Fruit fly (Drosophila melanogaster) whole organism, embryonic: ENCODE data around the gene Vta1.
A peak's percentile ranks its signal among the peaks of the same experiment; 100 is the strongest.

ENCODE experiments used
- B-H2 ChIP-seq: fragments of 200-800 bp; sonication (Bioruptor generic); optimal IDR thresholded peaks from 2 replicates; lab custom pipeline; 2018; ENCODE audit warnings: missing biosample characterization, mild to moderate bottlenecking, missing genetic modification characterization
- CG11696 ChIP-seq: fragments of 200-800 bp; sonication (Bioruptor generic); IDR thresholded peaks from 2 replicates; pipeline ENCODE4 v1.3.6; 2022; ENCODE audit warnings: missing biosample characterization, missing genetic modification characterization
- CG11723 ChIP-seq: fragments of 200-800 bp; sonication (Bioruptor generic); optimal IDR thresholded peaks from 2 replicates; lab custom pipeline; 2017; ENCODE audit warnings: missing biosample characterization, mild to moderate bottlenecking, missing genetic modification characterization
- CG12155 ChIP-seq: fragments of 200-800 bp; sonication (Bioruptor generic); optimal IDR thresholded peaks from 3 replicates; lab custom pipeline; 2016; ENCODE audit warnings: missing biosample characterization, missing genetic modification characterization
- CG1233 ChIP-seq: fragments of 200-800 bp; sonication (Bioruptor generic); optimal IDR thresholded peaks from 4 replicates; lab custom pipeline; 2018; ENCODE audit warnings: missing biosample characterization, mild to moderate bottlenecking, missing genetic modification characterization
- CG12391 ChIP-seq: fragments of 200-800 bp; sonication (Bioruptor generic); optimal IDR thresholded peaks from 3 replicates; lab custom pipeline; 2018; ENCODE audit warnings: missing biosample characterization, mild to moderate bottlenecking, missing genetic modification characterization, moderate library complexity
- CG12769 ChIP-seq: fragments of 200-800 bp; sonication (Bioruptor generic); optimal IDR thresholded peaks from 2 replicates; lab custom pipeline; 2019; ENCODE audit warnings: missing biosample characterization, mild to moderate bottlenecking, missing genetic modification characterization, moderate library complexity
- CG15601 ChIP-seq: fragments of 200-800 bp; sonication (Bioruptor generic); optimal IDR thresholded peaks from 3 replicates; lab custom pipeline; 2019; ENCODE audit warnings: missing biosample characterization, mild to moderate bottlenecking, missing genetic modification characterization, moderate library complexity
- CG15696 ChIP-seq: fragments of 200-800 bp; sonication (Bioruptor generic); optimal IDR thresholded peaks from 2 replicates; lab custom pipeline; 2019; ENCODE audit warnings: missing biosample characterization, mild to moderate bottlenecking, missing genetic modification characterization, moderate library complexity
- CG17186 ChIP-seq: fragments of 200-800 bp; sonication (Bioruptor generic); optimal IDR thresholded peaks from 3 replicates; lab custom pipeline; 2017; ENCODE audit warnings: missing biosample characterization, missing genetic modification reagents, missing genetic modification characterization
- CG17361 ChIP-seq: fragments of 200-800 bp; sonication (Bioruptor generic); IDR thresholded peaks from 3 replicates; pipeline ENCODE4 v1.3.6; 2022; ENCODE audit warnings: missing biosample characterization, missing genetic modification characterization
- CG17802 ChIP-seq: fragments of 200-800 bp; sonication (Bioruptor generic); optimal IDR thresholded peaks from 2 replicates; lab custom pipeline; 2018; ENCODE audit warnings: missing biosample characterization, mild to moderate bottlenecking, missing genetic modification characterization, moderate library complexity
- CG2678 ChIP-seq: fragments of 200-800 bp; sonication (Bioruptor generic); optimal IDR thresholded peaks from 3 replicates; lab custom pipeline; 2019; ENCODE audit warnings: missing biosample characterization, mild to moderate bottlenecking, missing genetic modification characterization, moderate library complexity
- CG2712 ChIP-seq: fragments of 200-800 bp; optimal IDR thresholded peaks from 3 replicates; lab custom pipeline; 2019; ENCODE audit warnings: missing biosample characterization, mild to moderate bottlenecking, missing genetic modification characterization, moderate library complexity
- CG30403 ChIP-seq: fragments of 200-800 bp; sonication (Bioruptor generic); optimal IDR thresholded peaks from 3 replicates; lab custom pipeline; 2016; ENCODE audit warnings: missing biosample characterization, missing genetic modification characterization
- CG3407 ChIP-seq: fragments of 200-800 bp; sonication (Bioruptor generic); optimal IDR thresholded peaks from 2 replicates; lab custom pipeline; 2018; ENCODE audit warnings: missing biosample characterization, mild to moderate bottlenecking, missing genetic modification characterization
- CG6254 ChIP-seq: fragments of 200-800 bp; sonication (Bioruptor generic); optimal IDR thresholded peaks from 3 replicates; lab custom pipeline; 2017; ENCODE audit warnings: mild to moderate bottlenecking, missing biosample characterization, missing genetic modification reagents, missing genetic modification characterization
- CG8765 ChIP-seq: fragments of 200-800 bp; sonication (Bioruptor generic); IDR thresholded peaks from 2 replicates; pipeline ENCODE4 v1.3.6; 2022; ENCODE audit warnings: missing biosample characterization, missing genetic modification characterization
- CG8944 ChIP-seq: fragments of 200-800 bp; sonication (Bioruptor generic); optimal IDR thresholded peaks from 3 replicates; lab custom pipeline; 2016; ENCODE audit warnings: missing biosample characterization, missing genetic modification characterization
- Camta ChIP-seq: fragments of 200-800 bp; sonication (Bioruptor generic); optimal IDR thresholded peaks from 2 replicates; lab custom pipeline; 2016; ENCODE audit warnings: missing biosample characterization, missing genetic modification characterization
- CrebB ChIP-seq: fragments of 200-800 bp; sonication (Bioruptor generic); optimal IDR thresholded peaks from 3 replicates; lab custom pipeline; 2018; ENCODE audit warnings: missing biosample characterization, mild to moderate bottlenecking, missing genetic modification characterization
- D19A ChIP-seq: fragments of 200-800 bp; optimal IDR thresholded peaks from 3 replicates; lab custom pipeline; 2019; ENCODE audit warnings: missing biosample characterization, mild to moderate bottlenecking, missing genetic modification characterization, moderate library complexity
- Dip3 ChIP-seq: fragments of 200-800 bp; sonication (Bioruptor generic); optimal IDR thresholded peaks from 3 replicates; lab custom pipeline; 2016; ENCODE audit warnings: missing biosample characterization, missing genetic modification characterization
- E2f1 ChIP-seq: fragments of 200-800 bp; sonication (Bioruptor generic); IDR thresholded peaks from 2 replicates; pipeline ENCODE4 v1.3.6; 2022; ENCODE audit warnings: missing biosample characterization, missing genetic modification characterization
- Fer3 ChIP-seq: fragments of 200-800 bp; sonication (Bioruptor generic); optimal IDR thresholded peaks from 2 replicates; lab custom pipeline; 2018; ENCODE audit warnings: missing biosample characterization, mild to moderate bottlenecking, missing genetic modification characterization, moderate library complexity
- Gug ChIP-seq: fragments of 200-800 bp; sonication (Bioruptor generic); IDR thresholded peaks from 4 replicates; pipeline ENCODE4 v1.3.6; 2022; ENCODE audit warnings: missing biosample characterization, missing genetic modification characterization
- HmgD ChIP-seq: fragments of 200-800 bp; sonication (Bioruptor generic); optimal IDR thresholded peaks from 3 replicates; lab custom pipeline; 2016; ENCODE audit warnings: missing biosample characterization, missing genetic modification characterization
- HmgZ ChIP-seq: fragments of 200-800 bp; sonication (Bioruptor generic); optimal IDR thresholded peaks from 2 replicates; lab custom pipeline; 2018; ENCODE audit warnings: missing biosample characterization, mild to moderate bottlenecking, missing genetic modification characterization
- NC2α ChIP-seq: fragments of 200-800 bp; sonication (Bioruptor generic); optimal IDR thresholded peaks from 2 replicates; lab custom pipeline; 2016; ENCODE audit warnings: missing biosample characterization, missing genetic modification characterization
- Taf1 ChIP-seq: fragments of 200-800 bp; sonication (Bioruptor generic); IDR thresholded peaks from 2 replicates; pipeline ENCODE4 v1.3.6; 2022; ENCODE audit warnings: missing biosample characterization, missing genetic modification characterization
- YL-1 ChIP-seq: fragments of 200-800 bp; sonication (Bioruptor generic); optimal IDR thresholded peaks from 3 replicates; lab custom pipeline; 2017; ENCODE audit warnings: missing biosample characterization, mild to moderate bottlenecking, missing genetic modification characterization
- amos ChIP-seq: fragments of 200-800 bp; sonication (Bioruptor generic); IDR thresholded peaks from 2 replicates; pipeline ENCODE4 v1.3.6; 2022; ENCODE audit warnings: missing biosample characterization, missing genetic modification characterization; ENCODE audit not compliant: partially characterized antibody
- ap ChIP-seq: fragments of 200-800 bp; sonication (Bioruptor generic); IDR thresholded peaks from 2 replicates; pipeline ENCODE4 v1.3.6; 2022; ENCODE audit warnings: missing biosample characterization, missing genetic modification characterization
- ara ChIP-seq: fragments of 200-800 bp; sonication (Bioruptor generic); IDR thresholded peaks from 2 replicates; pipeline ENCODE4 v1.3.6; 2022; ENCODE audit warnings: missing biosample characterization, missing genetic modification characterization
- ci ChIP-seq: fragments of 200-800 bp; sonication (Bioruptor generic); IDR thresholded peaks from 3 replicates; pipeline ENCODE4 v1.3.6; 2022; ENCODE audit warnings: missing biosample characterization, missing genetic modification characterization
- emc ChIP-seq: fragments of 200-800 bp; sonication (Bioruptor generic); optimal IDR thresholded peaks from 2 replicates; lab custom pipeline; 2016; ENCODE audit warnings: missing biosample characterization, missing genetic modification characterization
- ems ChIP-seq: fragments of 200-800 bp; sonication (Bioruptor generic); optimal IDR thresholded peaks from 3 replicates; lab custom pipeline; 2016; ENCODE audit warnings: missing biosample characterization, missing genetic modification characterization
- eve ChIP-seq, 2 experiments: fragments of >200 bp; optimal IDR thresholded peaks; 2 replicates each; lab custom pipeline; 2017; ENCODE audit warnings: missing biosample characterization in 2 of 2, missing genetic modification characterization in 2 of 2
- eyg ChIP-seq: fragments of 200-800 bp; sonication (Bioruptor generic); optimal IDR thresholded peaks from 3 replicates; lab custom pipeline; 2016; ENCODE audit warnings: missing biosample characterization, missing genetic modification characterization
- grn ChIP-seq: fragments of 200-800 bp; sonication (Bioruptor generic); optimal IDR thresholded peaks from 3 replicates; lab custom pipeline; 2017; ENCODE audit warnings: missing biosample characterization, missing genetic modification characterization
- org-1 ChIP-seq: fragments of 200-800 bp; sonication (Bioruptor generic); optimal IDR thresholded peaks from 2 replicates; lab custom pipeline; 2017; ENCODE audit warnings: missing biosample characterization, missing genetic modification characterization
- pfk ChIP-seq: fragments of 200-800 bp; sonication (Bioruptor generic); optimal IDR thresholded peaks from 2 replicates; lab custom pipeline; 2018; ENCODE audit warnings: missing biosample characterization, mild to moderate bottlenecking, missing genetic modification characterization, moderate library complexity
- sc ChIP-seq, 3 experiments: fragments of >200 bp in 2 of 3; fragments of 200-800 bp in 1 of 3; sonication (Bioruptor generic) in 1 of 3; optimal IDR thresholded peaks; 2 replicates in 2 of 3; 3 replicates in 1 of 3; lab custom pipeline; 2017; ENCODE audit warnings: mild to moderate bottlenecking in 1 of 3, missing biosample characterization in 1 of 3, missing genetic modification characterization in 1 of 3, missing genetic modification reagents in 1 of 3
- slou ChIP-seq: fragments of 200-800 bp; sonication (Bioruptor generic); optimal IDR thresholded peaks from 3 replicates; lab custom pipeline; 2016; ENCODE audit warnings: missing biosample characterization, missing genetic modification characterization
- sob ChIP-seq: fragments of 200-800 bp; sonication (Bioruptor generic); IDR thresholded peaks from 2 replicates; pipeline ENCODE4 v1.3.6; 2022; ENCODE audit warnings: missing biosample characterization, missing genetic modification characterization
- stc ChIP-seq: fragments of 200-800 bp; sonication (Bioruptor generic); IDR thresholded peaks from 2 replicates; pipeline ENCODE4 v1.3.6; 2022; ENCODE audit warnings: missing biosample characterization, missing genetic modification characterization
- tup ChIP-seq: fragments of 200-800 bp; sonication (Bioruptor generic); optimal IDR thresholded peaks from 2 replicates; lab custom pipeline; 2016; ENCODE audit warnings: missing biosample characterization, mild to moderate bottlenecking, missing genetic modification characterization, moderate library complexity
- vfl ChIP-seq: fragments of 200-800 bp; sonication (Bioruptor generic); optimal IDR thresholded peaks from 2 replicates; lab custom pipeline; 2016; ENCODE audit warnings: missing biosample characterization, missing genetic modification characterization
- z ChIP-seq: fragments of 200-800 bp; sonication (Bioruptor generic); IDR thresholded peaks from 3 replicates; pipeline ENCODE4 v1.3.6; 2022; ENCODE audit warnings: missing biosample characterization, missing genetic modification characterization
- zen ChIP-seq: fragments of 200-800 bp; sonication (Bioruptor generic); optimal IDR thresholded peaks from 3 replicates; lab custom pipeline; 2018; ENCODE audit warnings: missing biosample characterization, mild to moderate bottlenecking, missing genetic modification characterization, moderate library complexity
- zfh1 ChIP-seq: fragments of 200-800 bp; sonication (Bioruptor generic); IDR thresholded peaks from 3 replicates; pipeline ENCODE4 v1.3.6; 2022; ENCODE audit warnings: missing biosample characterization, missing genetic modification characterization

Vta1 gene

DNA sequence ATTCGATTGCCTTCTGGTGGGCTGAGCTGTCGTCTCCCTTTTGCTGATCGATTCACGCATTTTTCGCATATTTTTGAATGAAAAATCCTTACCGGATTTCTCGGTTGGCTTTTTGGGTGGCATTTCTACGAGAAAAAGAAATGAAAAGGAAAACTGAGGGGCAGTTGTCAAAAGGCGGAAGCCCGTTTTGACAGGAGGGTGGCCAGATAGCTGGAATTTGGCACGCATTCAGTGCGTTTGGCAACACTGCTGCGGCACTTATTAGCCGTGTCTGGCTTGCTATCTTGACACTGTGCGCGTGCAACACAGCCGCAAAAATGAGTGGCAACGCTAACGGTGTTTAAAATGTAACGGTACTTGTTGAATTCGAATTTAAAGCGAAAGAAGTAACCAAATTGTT, 15.8 kb upstream of the Vta1 start, which contains the start of gene RpL23A (continued):
- peak; percentile 98 for TF ChIP-seq sob (GFP tag; lab: Robert Waterston, UW)
- peak; percentile 73 for TF ChIP-seq amos (GFP tag; lab: Robert Waterston, UW)
- peak; percentile 39; the same call in 1 of the 3 replicates for TF ChIP-seq z (GFP tag; lab: Robert Waterston, UW)
- TF ChIP-seq Taf1 (GFP tag; lab: Robert Waterston, UW), result peak; percentile 71; the same call in 1 of the 2 replicates
- peak; percentile 97 for TF ChIP-seq emc
- TF ChIP-seq CG1233 (GFP tag; lab: Kevin White, UChicago), result peak; percentile 95
- peak; percentile 94 for TF ChIP-seq vfl (GFP tag; lab: Kevin White, UChicago)
- TF ChIP-seq CG11696, result 0 out of 2 replicates have a peak, but pooled peaks have one; percentile 14
- peak; percentile 90 for TF ChIP-seq ara (GFP tag; lab: Robert Waterston, UW)
- peak; percentile 63 for TF ChIP-seq D19A (tag; lab: Kevin White, UChicago)
- peak; percentile 91 for TF ChIP-seq CG12155 (GFP tag; lab: Kevin White, UChicago)
- TF ChIP-seq CG6254 (GFP tag; lab: Kevin White, UChicago), result peak; percentile 83
- peak; percentile 94 for TF ChIP-seq Fer3 (tag; lab: Kevin White, UChicago)
- peak; percentile 89 for TF ChIP-seq CG17361
- TF ChIP-seq tup (GFP tag; lab: Kevin White, UChicago), result peak; percentile 85
- TF ChIP-seq NC2α (GFP tag; lab: Kevin White, UChicago), result peak; percentile 92
- TF ChIP-seq CG15696, result peak; percentile 71
- TF ChIP-seq zen (tag; lab: Kevin White, UChicago), result peak; percentile 90
- peak; percentile 95 for TF ChIP-seq CG12391 (tag; lab: Kevin White, UChicago)
- TF ChIP-seq CG17802 (tag; lab: Kevin White, UChicago), result peak; percentile 84
- peak; percentile 93 for TF ChIP-seq CG2712 (tag; lab: Kevin White, UChicago)
- TF ChIP-seq CG17186 (GFP tag; lab: Kevin White, UChicago), result peak; percentile 97
- TF ChIP-seq slou (GFP tag; lab: Kevin White, UChicago), result peak; percentile 96
- TF ChIP-seq stc (GFP tag; lab: Robert Waterston, UW), result peak; percentile 91
- TF ChIP-seq ems (GFP tag; lab: Kevin White, UChicago), result peak; percentile 95
- TF ChIP-seq sc (optimal IDR thresholded peaks at IDR 0.05; lab: Kevin White, UChicago), result no peak
- peak; percentile 87 for TF ChIP-seq sc (GFP tag; optimal IDR thresholded peaks at IDR 0.05; lab: Kevin White, UChicago)
- peak; percentile 96 for TF ChIP-seq CG8944 (GFP tag; lab: Kevin White, UChicago)
- TF ChIP-seq CG11723, result peak; percentile 94
- peak; percentile 98 for TF ChIP-seq HmgZ (tag; lab: Kevin White, UChicago)
- TF ChIP-seq CG2678 (tag; lab: Kevin White, UChicago), result peak; percentile 85
- peak; percentile 98 for TF ChIP-seq zfh1
- peak; percentile 93 for TF ChIP-seq org-1 (GFP tag; lab: Kevin White, UChicago)
- TF ChIP-seq E2f1 (GFP tag; lab: Robert Waterston, UW), result peak; percentile 89
- TF ChIP-seq pfk (GFP tag; lab: Kevin White, UChicago), result peak; percentile 82
- TF ChIP-seq grn (GFP tag; lab: Kevin White, UChicago), result peak; percentile 92
- TF ChIP-seq CG30403, result peak; percentile 94
- TF ChIP-seq Dip3, result peak; percentile 94
- TF ChIP-seq ci, result peak; percentile 99
- TF ChIP-seq CG8765 (GFP tag; lab: Robert Waterston, UW), result peak; percentile 82
- peak; percentile 96 for TF ChIP-seq eyg (GFP tag; lab: Kevin White, UChicago)
- peak; percentile 99 for TF ChIP-seq HmgD (GFP tag; lab: Kevin White, UChicago)
- TF ChIP-seq eve (GFP tag; optimal IDR thresholded peaks at IDR 0.05; lab: Kevin White, UChicago), result no peak
- peak; percentile 96 for TF ChIP-seq CG12769
- TF ChIP-seq Gug (GFP tag; lab: Robert Waterston, UW), result peak; percentile 89
- TF ChIP-seq CrebB (tag; lab: Kevin White, UChicago), result peak; percentile 93
- peak; percentile 95 for TF ChIP-seq CG15601
- peak; percentile 97 for TF ChIP-seq Camta (GFP tag; lab: Kevin White, UChicago)
- peak; percentile 97 for TF ChIP-seq B-H2
- TF ChIP-seq YL-1 (GFP tag; lab: Kevin White, UChicago), result peak; percentile 98
- peak; percentile 85 for TF ChIP-seq ap
- TF ChIP-seq CG3407 (GFP tag; lab: Kevin White, UChicago), result peak; percentile 93
